Worm (Caenorhabditis elegans): ENCODE data around the gene rgs-2.

rgs-2 gene

ce11 chrX:12730075-12730474 is 17.6 kb downstream of the rgs-2 start:
- TF ChIP-seq nhr-77 (tag; optimal IDR thresholded peaks at IDR 0.05) (no peak), lsy-12 (tag; optimal IDR thresholded peaks at IDR 0.05) (no peak), nfya-1 (tag; optimal IDR thresholded peaks at IDR 0.05; ENCODE audit: insufficient read depth) (no peak), ZK546.5 (tag; optimal IDR thresholded peaks at IDR 0.05) (no peak), nhr-28 (tag; optimal IDR thresholded peaks at IDR 0.05) (no peak), nhr-25 (tag; optimal IDR thresholded peaks at IDR 0.05) (no peak), lin-15B (tag; optimal IDR thresholded peaks at IDR 0.05) (no peak), ceh-16 (tag; optimal IDR thresholded peaks at IDR 0.05) (no peak), ztf-4 (tag; optimal IDR thresholded peaks at IDR 0.05) (no peak), daf-12 (tag; optimal IDR thresholded peaks at IDR 0.05) (no peak), nhr-237 (tag; optimal IDR thresholded peaks at IDR 0.05) (no peak), nhr-67 (tag; optimal IDR thresholded peaks at IDR 0.05) (no peak), lin-39 (tag; optimal IDR thresholded peaks at IDR 0.05) (no peak), ceh-9 (tag; optimal IDR thresholded peaks at IDR 0.05) (no peak), pha-4 (tag; optimal IDR thresholded peaks at IDR 0.05) (no peak), mml-1 (tag; optimal IDR thresholded peaks at IDR 0.05) (no peak), tbx-2 (tag; optimal IDR thresholded peaks at IDR 0.05) (no peak), unc-39 (tag; optimal IDR thresholded peaks at IDR 0.05) (no peak), hmg-11 (tag; optimal IDR thresholded peaks at IDR 0.05) (no peak), egl-27 (tag; optimal IDR thresholded peaks at IDR 0.05) (no peak)

- TF ChIP-seq daf-12 (tag; optimal IDR thresholded peaks at IDR 0.05) (no peak), hmg-11 (tag; optimal IDR thresholded peaks at IDR 0.05) (no peak), nhr-12 (tag; optimal IDR thresholded peaks at IDR 0.05) (no peak), nhr-76 (tag; optimal IDR thresholded peaks at IDR 0.05) (no peak), nhr-28 (tag; optimal IDR thresholded peaks at IDR 0.05) (no peak), zag-1 (tag; optimal IDR thresholded peaks at IDR 0.05) (no peak), pqm-1 (tag; optimal IDR thresholded peaks at IDR 0.05) (peak; percentile 51), R02D3.7 (tag; optimal IDR thresholded peaks at IDR 0.05) (no peak), nhr-43 (tag; optimal IDR thresholded peaks at IDR 0.05; ENCODE audit: poor library complexity, severe bottlenecking) (no peak), fos-1 (tag; optimal IDR thresholded peaks at IDR 0.05) (no peak), elt-2 (tag; optimal IDR thresholded peaks at IDR 0.05) (peak; percentile 49), nhr-237 (tag; optimal IDR thresholded peaks at IDR 0.05) (no peak), pha-4 (tag; optimal IDR thresholded peaks at IDR 0.05) (no peak)
Observed at ce11 chrX:12731188-12731857, 18.9 kb downstream of the rgs-2 start, which contains the start of gene pgp-12. TSS of gene pgp-12 (plus strand) at chrX:12731807.

DNA sequence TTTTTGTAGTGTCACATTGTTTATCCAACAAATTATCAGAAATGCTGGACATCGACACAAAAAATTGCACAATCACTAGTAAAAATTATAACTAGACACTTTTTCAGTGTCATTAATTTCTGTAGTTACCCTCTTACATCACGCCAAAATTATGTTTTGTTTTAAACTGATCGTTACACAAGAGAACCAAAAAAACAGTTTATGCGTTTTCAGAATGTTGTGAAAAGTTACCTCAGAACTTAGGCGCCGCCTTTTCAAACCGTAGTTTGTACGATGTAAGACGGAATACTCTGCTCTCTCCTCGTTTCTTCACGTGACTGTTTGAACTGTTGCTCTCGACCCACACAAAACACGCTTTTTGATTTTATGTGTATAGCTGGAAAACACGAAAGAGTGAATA is 26.0 kb downstream of the rgs-2 start, which contains the start of gene pgp-13:
TSS of gene pgp-13 (plus strand) at position 301 of the 400 bp plus-strand sequence.
- TF ChIP-seq nhr-12 (tag; optimal IDR thresholded peaks at IDR 0.05) (no peak), nhr-43 (tag; optimal IDR thresholded peaks at IDR 0.05; ENCODE audit: poor library complexity, severe bottlenecking) (no peak), fkh-10 (GFP tag; optimal IDR thresholded peaks at IDR 0.05) (no peak), nhr-237 (tag; optimal IDR thresholded peaks at IDR 0.05) (no peak), lsy-12 (tag; optimal IDR thresholded peaks at IDR 0.05) (no peak), fkh-2 (tag; optimal IDR thresholded peaks at IDR 0.05) (no peak), nhr-77 (tag; optimal IDR thresholded peaks at IDR 0.05) (no peak), unc-39 (tag; optimal IDR thresholded peaks at IDR 0.05) (no peak), nhr-11 (tag; optimal IDR thresholded peaks at IDR 0.05) (no peak), R02D3.7 (tag; optimal IDR thresholded peaks at IDR 0.05) (no peak), nfya-1 (tag; optimal IDR thresholded peaks at IDR 0.05; ENCODE audit: insufficient read depth) (no peak), nhr-28 (tag; optimal IDR thresholded peaks at IDR 0.05) (no peak), mdl-1 (tag; optimal IDR thresholded peaks at IDR 0.05) (no peak), mml-1 (tag; optimal IDR thresholded peaks at IDR 0.05) (no peak), unc-62 (GFP tag; optimal IDR thresholded peaks at IDR 0.05) (no peak), tbx-2 (tag; optimal IDR thresholded peaks at IDR 0.05) (no peak)

DNA sequence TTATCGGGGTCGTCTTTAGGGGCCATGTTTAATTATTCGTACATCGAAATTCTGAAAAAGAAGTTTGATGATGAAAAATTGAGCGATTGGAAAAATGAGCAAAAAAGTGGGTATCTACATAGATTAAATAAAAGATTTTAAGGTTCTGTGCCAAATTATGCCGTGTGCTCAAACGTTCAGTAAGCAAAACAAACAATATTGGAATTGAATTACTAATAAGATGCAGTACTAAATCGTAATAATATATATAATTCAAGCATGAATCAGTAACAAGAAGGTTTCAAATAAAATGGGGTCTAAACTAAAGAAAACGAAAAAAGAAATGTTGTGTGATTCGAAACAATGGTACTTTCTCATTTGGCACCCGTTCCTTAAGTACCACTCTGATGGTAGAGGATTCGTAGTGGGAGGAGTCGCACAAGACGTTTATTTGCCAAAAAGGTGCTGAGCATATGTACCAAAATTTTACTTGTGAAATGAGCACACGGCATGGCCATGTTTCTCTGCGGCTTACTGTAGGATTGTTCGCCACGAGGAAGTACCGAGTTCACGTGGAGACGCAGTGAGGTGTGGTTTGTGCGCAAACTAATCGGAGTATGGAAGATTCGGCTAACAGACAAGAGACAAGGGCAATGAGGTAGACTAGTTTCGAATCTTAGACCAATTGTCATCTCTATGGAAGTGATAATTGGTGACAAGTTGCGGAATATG is 37.2 kb downstream of the rgs-2 start, which contains the start of gene pgp-14:
TSS of gene pgp-14 (minus strand) at position 51 of the 711 bp plus-strand sequence.
- TF ChIP-seq pqm-1 (tag; optimal IDR thresholded peaks at IDR 0.05) = no peak
- no peak for TF ChIP-seq zag-1 (tag; optimal IDR thresholded peaks at IDR 0.05)
- TF ChIP-seq jun-1 (tag; optimal IDR thresholded peaks at IDR 0.05) = no peak
- peak; percentile 62 for TF ChIP-seq pha-4 (tag; optimal IDR thresholded peaks at IDR 0.05)
- no peak for TF ChIP-seq ztf-11 (tag; optimal IDR thresholded peaks at IDR 0.05)
- TF ChIP-seq tbx-2 (tag; optimal IDR thresholded peaks at IDR 0.05) = no peak
